Fruit fly (Drosophila melanogaster): ENCODE data around the gene CG15739.

The CG15739 gene

DNA sequence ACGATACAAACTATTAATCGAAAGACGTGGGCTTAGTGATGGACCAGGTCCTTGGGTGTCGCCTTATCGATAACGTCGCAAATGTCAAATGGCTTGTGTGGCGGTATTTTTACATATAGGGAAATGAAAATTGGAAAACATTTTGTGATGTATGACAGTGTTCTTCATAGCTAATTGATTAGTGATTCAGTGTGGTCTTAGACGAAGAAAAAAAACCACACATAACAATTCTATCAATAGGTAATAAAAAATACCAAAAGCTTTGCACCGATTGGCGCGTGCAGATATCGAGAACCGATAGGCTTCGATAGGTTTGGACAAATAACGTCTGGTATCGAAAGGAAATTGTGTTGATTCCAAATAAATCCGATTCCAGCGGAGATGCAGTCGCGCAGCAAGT lies 4.3 kb upstream of the CG15739 start, which contains the start of the genes Nrd1 and CG1847 (continued):
- TF ChIP-seq sqz (GFP tag; optimal IDR thresholded peaks at IDR 0.05) = no peak
- no peak for TF ChIP-seq pb (GFP tag; optimal IDR thresholded peaks at IDR 0.05)
- TF ChIP-seq vvl (GFP tag; IDR thresholded peaks at IDR 0.05) = no peak
- no peak for TF ChIP-seq CG14050 (GFP tag; IDR thresholded peaks at IDR 0.05)
- no peak for TF ChIP-seq bowl (GFP tag; IDR thresholded peaks at IDR 0.05)
- TF ChIP-seq nom (GFP tag; optimal IDR thresholded peaks at IDR 0.05) = no peak
- no peak for TF ChIP-seq peb (GFP tag; IDR thresholded peaks at IDR 0.05)
- no peak for TF ChIP-seq Nf-YB (GFP tag; optimal IDR thresholded peaks at IDR 0.05)
- no peak for TF ChIP-seq Hsf (GFP tag; optimal IDR thresholded peaks at IDR 0.05)
- no peak for TF ChIP-seq CG8388 (GFP tag; optimal IDR thresholded peaks at IDR 0.05)
- TF ChIP-seq usp (GFP tag; optimal IDR thresholded peaks at IDR 0.05) = no peak
- TF ChIP-seq CG12219 (GFP tag; optimal IDR thresholded peaks at IDR 0.05) = no peak
- no peak for TF ChIP-seq MESR4 (GFP tag; optimal IDR thresholded peaks at IDR 0.05)
- no peak for TF ChIP-seq emc (GFP tag; optimal IDR thresholded peaks at IDR 0.05)
- peak; percentile 75 for TF ChIP-seq stwl (tag; optimal IDR thresholded peaks at IDR 0.05)
- TF ChIP-seq CG10274 (GFP tag; optimal IDR thresholded peaks at IDR 0.05) = no peak
- no peak for TF ChIP-seq zfh1 (GFP tag; IDR thresholded peaks at IDR 0.05)
- TF ChIP-seq CG16813 (GFP tag; IDR thresholded peaks at IDR 0.05; ENCODE audit: partially characterized antibody) = peak; percentile 76
- no peak for TF ChIP-seq lola (GFP tag; optimal IDR thresholded peaks at IDR 0.05)
- no peak for TF ChIP-seq cas (GFP tag; IDR thresholded peaks at IDR 0.05)
- no peak for TF ChIP-seq CG4282 (GFP tag; optimal IDR thresholded peaks at IDR 0.05)
- no peak for TF ChIP-seq Aef1 (GFP tag; IDR thresholded peaks at IDR 0.05)
- no peak for TF ChIP-seq bcd (GFP tag; optimal IDR thresholded peaks at IDR 0.05)
- no peak for TF ChIP-seq Dfd (GFP tag; optimal IDR thresholded peaks at IDR 0.05)
- TF ChIP-seq kah (GFP tag; optimal IDR thresholded peaks at IDR 0.05) = no peak
- TF ChIP-seq CG12155 (GFP tag; optimal IDR thresholded peaks at IDR 0.05) = no peak
- no peak for TF ChIP-seq Elba2 (GFP tag; optimal IDR thresholded peaks at IDR 0.05)
- TF ChIP-seq CG17829 (tag; optimal IDR thresholded peaks at IDR 0.05) = peak; percentile 15
- no peak for TF ChIP-seq CG15601 (tag; optimal IDR thresholded peaks at IDR 0.05)
- TF ChIP-seq CG2678 (tag; optimal IDR thresholded peaks at IDR 0.05) = no peak
- TF ChIP-seq twi (tag; optimal IDR thresholded peaks at IDR 0.05) = no peak
- no peak for TF ChIP-seq CG33557 (GFP tag; optimal IDR thresholded peaks at IDR 0.05)
- no peak for TF ChIP-seq CG8281 (tag; optimal IDR thresholded peaks at IDR 0.05)
- TF ChIP-seq Hr51 (GFP tag; optimal IDR thresholded peaks at IDR 0.05) = no peak
- TF ChIP-seq CG10462 (GFP tag; optimal IDR thresholded peaks at IDR 0.05) = no peak
- TF ChIP-seq trh (GFP tag; optimal IDR thresholded peaks at IDR 0.05) = no peak
- TF ChIP-seq pfk (GFP tag; optimal IDR thresholded peaks at IDR 0.05) = no peak
- TF ChIP-seq CG8089 (GFP tag; optimal IDR thresholded peaks at IDR 0.05) = no peak
- no peak for TF ChIP-seq CG14667 (GFP tag; IDR thresholded peaks at IDR 0.05)
- TF ChIP-seq pros (GFP tag; optimal IDR thresholded peaks at IDR 0.05) = no peak
- TF ChIP-seq CG7357 (GFP tag; IDR thresholded peaks at IDR 0.05) = no peak
- TF ChIP-seq CG17328 (GFP tag; IDR thresholded peaks at IDR 0.05) = no peak
- peak; percentile 66 for TF ChIP-seq Myb (GFP tag; optimal IDR thresholded peaks at IDR 0.05)
- TF ChIP-seq grau (tag; optimal IDR thresholded peaks at IDR 0.05) = no peak
- TF ChIP-seq CG1602 (GFP tag; optimal IDR thresholded peaks at IDR 0.05) = no peak
- no peak for TF ChIP-seq CG11695 (GFP tag; IDR thresholded peaks at IDR 0.05)
- TF ChIP-seq gsb (GFP tag; IDR thresholded peaks at IDR 0.05) = no peak
- TF ChIP-seq crol (GFP tag; IDR thresholded peaks at IDR 0.05) = no peak
- TF ChIP-seq CG12071 (GFP tag; optimal IDR thresholded peaks at IDR 0.05) = no peak
- TF ChIP-seq CG1233 (GFP tag; optimal IDR thresholded peaks at IDR 0.05) = no peak
- TF ChIP-seq abd-A (tag; optimal IDR thresholded peaks at IDR 0.05) = no peak
- TF ChIP-seq CG3163 (GFP tag; optimal IDR thresholded peaks at IDR 0.05) = no peak

All from whole organism, embryonic.